Worm (Caenorhabditis elegans) whole organism, L4 larva: ENCODE results near the gene Y39H10B.2.
A peak's percentile ranks its signal among the peaks of the same experiment; 100 is the strongest.

ENCODE experiments used
- D1046.2 ChIP-seq: fragments of 200-800 bp; sonication (Bioruptor generic); IDR thresholded peaks from 2 replicates; pipeline ENCODE4 v1.3.6; 2022; ENCODE audit warnings: missing genetic modification characterization, missing compliant biosample characterization
- F10B5.3 ChIP-seq: sonication (generic microtip); optimal IDR thresholded peaks from 2 replicates; lab custom pipeline; 2016; ENCODE audit warnings: mild to moderate bottlenecking, missing genetic modification characterization, missing compliant biosample characterization
- F26F4.8 ChIP-seq: fragments of 200-800 bp; sonication (Bioruptor generic); conservative IDR thresholded peaks from 2 replicates; pipeline ENCODE4 v1.3.6; 2022; ENCODE audit warnings: missing genetic modification characterization, missing compliant biosample characterization
- F37D6.2 ChIP-seq: sonication (generic microtip); optimal IDR thresholded peaks from 2 replicates; lab custom pipeline; 2016; ENCODE audit warnings: mild to moderate bottlenecking, missing genetic modification characterization, missing compliant biosample characterization
- T20F7.1 ChIP-seq: fragments of 200-800 bp; sonication (Bioruptor generic); optimal IDR thresholded peaks from 2 replicates; lab custom pipeline; 2018; ENCODE audit warnings: mild to moderate bottlenecking, missing genetic modification characterization, missing compliant biosample characterization
- T26A8.4 ChIP-seq: fragments of 200-800 bp; sonication (Bioruptor generic); IDR thresholded peaks from 2 replicates; pipeline ENCODE4 v1.3.6; 2022; ENCODE audit warnings: missing genetic modification characterization, missing compliant biosample characterization
- Y48G9A.11 ChIP-seq: fragments of 200-800 bp; sonication (Bioruptor generic); IDR thresholded peaks from 2 replicates; pipeline ENCODE4 v1.3.6; 2022; ENCODE audit warnings: missing genetic modification reagents, missing genetic modification characterization, missing compliant biosample characterization
- Y5F2A.4 ChIP-seq: fragments of 200-800 bp; sonication (Bioruptor generic); optimal IDR thresholded peaks from 2 replicates; lab custom pipeline; 2018; ENCODE audit warnings: mild to moderate bottlenecking, missing genetic modification characterization, missing compliant biosample characterization
- ZK337.2 ChIP-seq: fragments of 200-800 bp; sonication (Bioruptor generic); IDR thresholded peaks from 2 replicates; pipeline ENCODE4 v1.3.6; 2022; ENCODE audit warnings: missing genetic modification reagents, missing genetic modification characterization, missing compliant biosample characterization
- aha-1 ChIP-seq: fragments of 150-350 bp; peaks from one replicate; lab custom pipeline; 2014; ENCODE audit warnings: missing biosample characterization, missing genetic modification characterization
- aly-2 ChIP-seq: sonication (generic microtip); optimal IDR thresholded peaks from 2 replicates; lab custom pipeline; 2018; ENCODE audit warnings: missing biosample characterization, missing genetic modification characterization
- ceh-20 ChIP-seq: fragments of 200-800 bp; sonication (Bioruptor generic); IDR thresholded peaks from 2 replicates; pipeline ENCODE4 v1.3.6; 2022; ENCODE audit warnings: missing genetic modification reagents, missing genetic modification characterization, missing compliant biosample characterization
- ceh-28 ChIP-seq: fragments of 150-350 bp; optimal IDR thresholded peaks from 2 replicates; lab custom pipeline; 2014; ENCODE audit warnings: missing biosample characterization, missing genetic modification reagents, missing genetic modification characterization
- ceh-44 ChIP-seq: fragments of 200-800 bp; sonication (Bioruptor generic); IDR thresholded peaks from 2 replicates; pipeline ENCODE4 v1.3.6; 2022; ENCODE audit warnings: missing genetic modification reagents, missing genetic modification characterization, missing compliant biosample characterization
- ceh-62 ChIP-seq: sonication (generic microtip); optimal IDR thresholded peaks from 2 replicates; lab custom pipeline; 2017; ENCODE audit warnings: missing biosample characterization, missing genetic modification characterization
- ceh-82 ChIP-seq: sonication (generic microtip); optimal IDR thresholded peaks from 2 replicates; lab custom pipeline; 2017; ENCODE audit warnings: missing biosample characterization, missing genetic modification characterization
- ces-1 ChIP-seq: fragments of 150-350 bp; sonication (generic microtip); optimal IDR thresholded peaks from 4 replicates; lab custom pipeline; 2014; ENCODE audit warnings: missing biosample characterization, missing genetic modification reagents, missing genetic modification characterization
- ctbp-1 ChIP-seq: fragments of 200-800 bp; sonication (Bioruptor generic); IDR thresholded peaks from 2 replicates; pipeline ENCODE4 v1.3.6; 2022; ENCODE audit warnings: missing genetic modification reagents, missing genetic modification characterization, missing compliant biosample characterization
- dmd-9 ChIP-seq: fragments of 200-800 bp; sonication (Bioruptor generic); IDR thresholded peaks from 2 replicates; pipeline ENCODE4 v1.3.6; 2022; ENCODE audit warnings: missing genetic modification reagents, missing genetic modification characterization, missing compliant biosample characterization
- fkh-10 ChIP-seq: fragments of 150-350 bp; optimal IDR thresholded peaks from 2 replicates; lab custom pipeline; 2014; ENCODE audit warnings: missing biosample characterization, missing genetic modification reagents, missing genetic modification characterization
- gei-8 ChIP-seq: fragments of 200-800 bp; sonication (Bioruptor generic); optimal IDR thresholded peaks from 2 replicates; lab custom pipeline; 2018; ENCODE audit warnings: mild to moderate bottlenecking, missing genetic modification characterization, missing compliant biosample characterization
- hlh-11 ChIP-seq: fragments of 200-800 bp; sonication (Bioruptor generic); optimal IDR thresholded peaks from 2 replicates; lab custom pipeline; 2018; ENCODE audit warnings: mild to moderate bottlenecking, missing genetic modification characterization, missing compliant biosample characterization
- jun-1 ChIP-seq: fragments of 150-350 bp; optimal IDR thresholded peaks from 2 replicates; lab custom pipeline; 2014; ENCODE audit warnings: missing biosample characterization, missing genetic modification reagents, missing genetic modification characterization
- lim-7 ChIP-seq: fragments of 200-800 bp; sonication (Bioruptor generic); IDR thresholded peaks from 2 replicates; pipeline ENCODE4 v1.3.6; 2022; ENCODE audit warnings: missing genetic modification characterization, missing compliant biosample characterization
- lin-1 ChIP-seq: fragments of 200-800 bp; sonication (Bioruptor generic); IDR thresholded peaks from 2 replicates; pipeline ENCODE4 v1.3.6; 2022; ENCODE audit warnings: missing genetic modification reagents, missing genetic modification characterization, missing compliant biosample characterization
- lin-15B ChIP-seq: fragments of 150-350 bp; sonication (generic microtip); optimal IDR thresholded peaks from 3 replicates; lab custom pipeline; 2014; ENCODE audit warnings: missing biosample characterization, missing genetic modification characterization
- lin-38 ChIP-seq: fragments of 200-800 bp; sonication (Bioruptor generic); IDR thresholded peaks from 2 replicates; pipeline ENCODE4 v1.3.6; 2022; ENCODE audit warnings: missing genetic modification reagents, missing genetic modification characterization, missing compliant biosample characterization
- mdt-29 ChIP-seq: fragments of 200-800 bp; sonication (Bioruptor generic); IDR thresholded peaks from 2 replicates; pipeline ENCODE4 v1.3.6; 2022; ENCODE audit warnings: missing genetic modification reagents, missing genetic modification characterization, missing compliant biosample characterization
- mxl-3 ChIP-seq: fragments of 200-800 bp; sonication (Bioruptor generic); optimal IDR thresholded peaks from 2 replicates; lab custom pipeline; 2018; ENCODE audit warnings: mild to moderate bottlenecking, missing genetic modification characterization, missing compliant biosample characterization
- nhr-11 ChIP-seq: fragments of 150-350 bp; optimal IDR thresholded peaks from 2 replicates; lab custom pipeline; 2014; ENCODE audit warnings: missing biosample characterization, missing genetic modification characterization
- nhr-111 ChIP-seq: fragments of 200-800 bp; sonication (Bioruptor generic); optimal IDR thresholded peaks from 2 replicates; lab custom pipeline; 2018; ENCODE audit warnings: mild to moderate bottlenecking, missing genetic modification characterization, missing compliant biosample characterization
- nhr-237 ChIP-seq: sonication (generic microtip); optimal IDR thresholded peaks from 2 replicates; lab custom pipeline; 2017; ENCODE audit warnings: missing biosample characterization, missing genetic modification characterization
- nhr-28 ChIP-seq: fragments of 150-350 bp; optimal IDR thresholded peaks from 2 replicates; lab custom pipeline; 2014; ENCODE audit warnings: missing biosample characterization, missing genetic modification characterization
- nhr-42 ChIP-seq: fragments of 200-800 bp; sonication (Bioruptor generic); IDR thresholded peaks from 2 replicates; pipeline ENCODE4 v1.3.6; 2022; ENCODE audit warnings: missing genetic modification characterization, missing compliant biosample characterization
- nhr-6 ChIP-seq: fragments of 150-350 bp; optimal IDR thresholded peaks from 2 replicates; lab custom pipeline; 2014; ENCODE audit warnings: missing biosample characterization, missing genetic modification characterization
- nhr-76 ChIP-seq: fragments of 150-350 bp; optimal IDR thresholded peaks from 2 replicates; lab custom pipeline; 2014; ENCODE audit warnings: missing biosample characterization, missing genetic modification characterization
- nhr-77 ChIP-seq: fragments of 150-350 bp; optimal IDR thresholded peaks from 2 replicates; lab custom pipeline; 2014; ENCODE audit warnings: missing biosample characterization, missing genetic modification characterization
- pha-4 ChIP-seq, 2 experiments: fragments of 150-350 bp in 1 of 2; fragments of 200-800 bp in 1 of 2; sonication (Bioruptor generic) in 1 of 2; IDR thresholded peaks in 1 of 2; optimal IDR thresholded peaks in 1 of 2; 2 replicates each; pipeline versions ENCODE4 v1.3.6 to Lab custom; 2014 to 2022; ENCODE audit warnings: missing genetic modification characterization in 2 of 2, missing genetic modification reagents in 2 of 2, missing biosample characterization in 1 of 2, missing compliant biosample characterization in 1 of 2
- saeg-2 ChIP-seq: fragments of 200-800 bp; sonication (Bioruptor generic); IDR thresholded peaks from 2 replicates; pipeline ENCODE4 v1.3.6; 2022; ENCODE audit warnings: missing genetic modification reagents, missing genetic modification characterization, missing compliant biosample characterization
- set-16 ChIP-seq: fragments of 200-800 bp; sonication (Bioruptor generic); IDR thresholded peaks from 2 replicates; pipeline ENCODE4 v1.3.6; 2022; ENCODE audit warnings: missing genetic modification reagents, missing genetic modification characterization, missing compliant biosample characterization
- skn-1 ChIP-seq: fragments of 150-350 bp; optimal IDR thresholded peaks from 2 replicates; lab custom pipeline; 2014; ENCODE audit warnings: missing biosample characterization, missing genetic modification characterization
- spr-1 ChIP-seq: sonication (generic microtip); optimal IDR thresholded peaks from 2 replicates; lab custom pipeline; 2016; ENCODE audit warnings: mild to moderate bottlenecking, missing genetic modification characterization, missing compliant biosample characterization
- spr-3 ChIP-seq: fragments of 200-800 bp; sonication (Bioruptor generic); optimal IDR thresholded peaks from 2 replicates; lab custom pipeline; 2018; ENCODE audit warnings: mild to moderate bottlenecking, missing genetic modification characterization, missing compliant biosample characterization
- tra-1 ChIP-seq: fragments of 200-800 bp; sonication (Bioruptor generic); IDR thresholded peaks from 2 replicates; pipeline ENCODE4 v1.3.6; 2022; ENCODE audit warnings: missing genetic modification reagents, missing genetic modification characterization, missing compliant biosample characterization
- unc-39 ChIP-seq: sonication (generic microtip); optimal IDR thresholded peaks from 2 replicates; lab custom pipeline; 2017; ENCODE audit warnings: missing biosample characterization, missing genetic modification characterization
- unc-62 ChIP-seq, 3 experiments: fragments of 150-350 bp in 1 of 3; sonication (generic microtip); optimal IDR thresholded peaks in 2 of 3; peaks in 1 of 3; 1 replicate in 1 of 3; 2 replicates in 2 of 3; lab custom pipeline; 2014 to 2017; ENCODE audit warnings: missing biosample characterization in 3 of 3, missing genetic modification characterization in 3 of 3, missing genetic modification reagents in 3 of 3, missing genotype in 1 of 3
- zfp-3 ChIP-seq: fragments of 200-800 bp; sonication (Bioruptor generic); conservative IDR thresholded peaks from 2 replicates; pipeline ENCODE4 v1.3.6; 2022; ENCODE audit warnings: missing genetic modification reagents, missing genetic modification characterization, missing compliant biosample characterization
- zip-11 ChIP-seq: fragments of 200-800 bp; sonication (Bioruptor generic); IDR thresholded peaks from 2 replicates; pipeline ENCODE4 v1.3.6; 2022; ENCODE audit warnings: missing genetic modification characterization, missing compliant biosample characterization
- zip-2 ChIP-seq: fragments of 150-350 bp; optimal IDR thresholded peaks from 2 replicates; lab custom pipeline; 2014; ENCODE audit warnings: missing biosample characterization, missing genetic modification characterization
- ztf-11 ChIP-seq: fragments of 150-350 bp; optimal IDR thresholded peaks from 2 replicates; lab custom pipeline; 2014; ENCODE audit warnings: missing biosample characterization, missing genetic modification characterization
- ztf-7 ChIP-seq: fragments of 150-350 bp; optimal IDR thresholded peaks from 2 replicates; lab custom pipeline; 2014; ENCODE audit warnings: missing biosample characterization, missing genetic modification characterization

Gene Y39H10B.2

DNA sequence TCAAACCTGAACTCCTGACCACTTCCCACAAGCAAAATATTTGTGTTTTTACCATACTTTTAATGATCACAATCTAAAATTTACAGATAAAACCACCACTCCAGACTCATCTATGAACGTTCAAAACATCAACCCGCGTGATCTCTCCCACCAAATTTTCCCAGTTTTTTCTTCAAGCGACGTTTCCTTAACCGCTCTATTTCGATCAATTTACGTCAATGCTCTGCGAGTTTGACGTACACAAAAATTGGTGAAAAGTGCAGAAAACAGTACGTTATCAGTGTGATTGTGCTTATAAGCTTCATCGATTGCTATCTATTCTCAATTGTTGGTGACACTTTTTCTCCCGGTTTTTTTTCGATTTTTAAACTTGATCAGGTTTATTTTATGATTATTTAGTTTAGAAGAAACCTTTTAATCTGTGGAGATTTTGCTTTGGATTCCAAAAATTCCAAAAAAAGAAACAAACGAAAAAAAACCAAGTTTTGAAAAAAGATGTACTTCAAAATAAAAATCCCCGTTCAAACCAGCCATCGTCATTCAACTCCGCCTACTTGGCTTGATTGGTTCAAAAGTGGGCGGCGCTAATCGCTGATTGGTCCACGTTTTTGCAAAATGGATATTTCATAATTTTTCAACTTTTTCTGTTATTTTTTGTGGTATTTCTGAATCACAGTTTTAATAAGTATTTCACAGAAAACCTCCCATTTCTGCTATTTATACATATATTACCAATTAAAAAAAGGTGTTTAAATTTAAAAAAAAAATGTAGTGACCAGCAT, 36.1 kb upstream of the Y39H10B.2 start (continued):
- TF ChIP-seq ceh-82 (tag; lab: Kevin White, UChicago) = no peak
- TF ChIP-seq aly-2 (tag; lab: Kevin White, UChicago) = no peak
- no peak for TF ChIP-seq mdt-29 (GFP tag; lab: Robert Waterston, UW)
- TF ChIP-seq lin-38 (GFP tag; lab: Robert Waterston, UW) = no peak
- TF ChIP-seq ces-1 (GFP tag; lab: Kevin White, UChicago) = no peak
- TF ChIP-seq nhr-6 (tag; lab: Kevin White, UChicago) = no peak
- TF ChIP-seq unc-39 (tag; lab: Kevin White, UChicago) = no peak
- TF ChIP-seq skn-1 (tag; lab: Kevin White, UChicago) = no peak
- TF ChIP-seq ztf-11 = no peak
- peak; percentile 78 for TF ChIP-seq nhr-77
- TF ChIP-seq nhr-237 (tag; lab: Kevin White, UChicago) = no peak
- no peak for TF ChIP-seq dmd-9 (GFP tag; lab: Robert Waterston, UW)
- TF ChIP-seq Y48G9A.11 (GFP tag; lab: Robert Waterston, UW) = no peak
- no peak for TF ChIP-seq jun-1 (tag; lab: Kevin White, UChicago)
- no peak for TF ChIP-seq Y5F2A.4
- TF ChIP-seq nhr-76 (tag; lab: Kevin White, UChicago) = no peak
- TF ChIP-seq lin-15B = no peak
- TF ChIP-seq saeg-2 (GFP tag; lab: Robert Waterston, UW) = no peak
- no peak for TF ChIP-seq tra-1
- no peak for TF ChIP-seq spr-3 (GFP tag; lab: Kevin White, UChicago)
- TF ChIP-seq aha-1 (tag; lab: Kevin White, UChicago) = no peak
- TF ChIP-seq nhr-11 (tag; lab: Kevin White, UChicago) = no peak
- TF ChIP-seq ceh-20 = no peak
- no peak for TF ChIP-seq ZK337.2
- TF ChIP-seq set-16 = no peak
- TF ChIP-seq fkh-10 (GFP tag; lab: Kevin White, UChicago) = no peak
- no peak for TF ChIP-seq lim-7
- no peak for TF ChIP-seq T20F7.1 (GFP tag; lab: Kevin White, UChicago)
- no peak for TF ChIP-seq mxl-3 (GFP tag; lab: Kevin White, UChicago)
- no peak for TF ChIP-seq F10B5.3 (tag; lab: Kevin White, UChicago)
- no peak for TF ChIP-seq pha-4 (GFP tag; IDR thresholded peaks at IDR 0.05; lab: Robert Waterston, UW)
- no peak for TF ChIP-seq pha-4 (tag; optimal IDR thresholded peaks at IDR 0.05; lab: Kevin White, UChicago)
- TF ChIP-seq ceh-44 (GFP tag; lab: Robert Waterston, UW) = no peak
- TF ChIP-seq ctbp-1 = no peak
- TF ChIP-seq F26F4.8 = no peak
- TF ChIP-seq lin-1 (GFP tag; lab: Robert Waterston, UW) = no peak
- no peak for TF ChIP-seq ceh-62 (tag; lab: Kevin White, UChicago)
- no peak for TF ChIP-seq ceh-28 (tag; lab: Kevin White, UChicago)
- TF ChIP-seq ztf-7 = no peak
- TF ChIP-seq D1046.2 = no peak
- TF ChIP-seq unc-62 (GFP tag; optimal IDR thresholded peaks at IDR 0.05 in 1 of 2; lab: Kevin White, UChicago) = no peak
- TF ChIP-seq unc-62 (tag; optimal IDR thresholded peaks at IDR 0.05; lab: Kevin White, UChicago) = no peak
- TF ChIP-seq T26A8.4 (GFP tag; lab: Robert Waterston, UW) = no peak
- TF ChIP-seq nhr-111 = no peak
- no peak for TF ChIP-seq zfp-3
- no peak for TF ChIP-seq spr-1 (tag; lab: Kevin White, UChicago)
- TF ChIP-seq zip-2 (tag; lab: Kevin White, UChicago) = no peak
- peak; percentile 76 for TF ChIP-seq hlh-11 (tag; lab: Kevin White, UChicago)
- TF ChIP-seq gei-8 (GFP tag; lab: Kevin White, UChicago) = no peak
- TF ChIP-seq zip-11 (GFP tag; lab: Robert Waterston, UW) = no peak
- peak; percentile 67 for TF ChIP-seq nhr-28 (tag; lab: Kevin White, UChicago)
- TF ChIP-seq nhr-42 (GFP tag; lab: Robert Waterston, UW) = no peak
- TF ChIP-seq F37D6.2 = no peak
